Worm (Caenorhabditis elegans) whole organism, L4/young adult: ENCODE data around the gene rab-33.

Experiments
- W03F9.2 ChIP-seq: fragments of 150-350 bp; optimal IDR thresholded peaks from 2 replicates; lab custom pipeline; 2014; ENCODE audit warnings: missing biosample characterization, missing genetic modification characterization
- dao-5 ChIP-seq: sonication (generic microtip); optimal IDR thresholded peaks from 2 replicates; lab custom pipeline; 2016; ENCODE audit warnings: missing genotype, missing genetic modification characterization, moderate library complexity, missing compliant biosample characterization
- him-1 ChIP-seq: sonication (generic microtip); optimal IDR thresholded peaks from 2 replicates; lab custom pipeline; 2016; ENCODE audit warnings: missing genotype, missing genetic modification reagents, missing genetic modification characterization, missing compliant biosample characterization

- TF ChIP-seq him-1 (tag; lab: Kevin White, UChicago): no peak
- no peak for TF ChIP-seq dao-5 (tag; lab: Kevin White, UChicago)
- no peak for TF ChIP-seq W03F9.2 (tag; lab: Kevin White, UChicago)
Observed at ce11 chrIII:10535226-10535625, 31.6 kb upstream of the rab-33 start, which contains the start of gene hpd-1.
